Worm (Caenorhabditis elegans): ENCODE results near the gene CC8.2.

DNA sequence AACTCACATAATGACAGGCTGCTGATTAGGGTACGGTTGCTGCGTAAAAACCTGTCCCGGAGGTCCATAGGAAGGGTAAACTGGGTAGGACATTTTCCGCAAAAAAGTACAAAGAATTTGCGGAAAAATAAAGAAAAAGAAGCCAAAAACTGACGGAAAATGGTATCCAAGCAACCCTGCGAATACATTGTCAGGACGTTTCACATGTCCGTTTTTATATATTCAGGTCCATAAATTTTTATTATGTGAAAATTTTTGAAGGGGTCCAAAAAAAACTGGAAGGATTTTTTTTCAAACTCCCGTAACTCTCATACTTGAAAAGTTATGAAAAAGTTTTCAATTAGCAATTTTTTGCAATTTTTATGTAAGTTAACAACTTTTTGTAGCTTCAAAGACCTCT lies 6.3 kb downstream of the CC8.2 start, which contains the start of gene CC8.3:
- TF ChIP-seq lin-13 (GFP tag; optimal IDR thresholded peaks at IDR 0.05) (no peak), nhr-11 (tag; optimal IDR thresholded peaks at IDR 0.05) (no peak), lin-39 (tag; optimal IDR thresholded peaks at IDR 0.05) (no peak)
